Worm (Caenorhabditis elegans) whole organism, L3 larva: Measurements from ENCODE around the gene B0024.15.

Experiments used
- ceh-16 ChIP-seq: sonication (generic microtip); optimal IDR thresholded peaks from 2 replicates; lab custom pipeline; 2017; ENCODE audit warnings: missing biosample characterization, missing genetic modification characterization
- nfya-1 ChIP-seq: sonication (generic microtip); optimal IDR thresholded peaks from 2 replicates; lab custom pipeline; 2017; ENCODE audit warnings: missing genetic modification characterization, mild to moderate bottlenecking, missing compliant biosample characterization, antibody characterized with exemption, moderate library complexity; ENCODE audit not compliant: insufficient read depth
- pqm-1 ChIP-seq: fragments of 150-350 bp; optimal IDR thresholded peaks from 2 replicates; lab custom pipeline; 2017; ENCODE audit warnings: missing biosample characterization, missing genetic modification characterization, inconsistent platforms
- unc-62 ChIP-seq: fragments of 150-350 bp; sonication (generic microtip); optimal IDR thresholded peaks from 4 replicates; lab custom pipeline; 2014; ENCODE audit warnings: missing biosample characterization, missing genetic modification reagents, missing genetic modification characterization
- ztf-11 ChIP-seq: fragments of 150-350 bp; optimal IDR thresholded peaks from 2 replicates; lab custom pipeline; 2014; ENCODE audit warnings: missing biosample characterization, missing genetic modification characterization

DNA sequence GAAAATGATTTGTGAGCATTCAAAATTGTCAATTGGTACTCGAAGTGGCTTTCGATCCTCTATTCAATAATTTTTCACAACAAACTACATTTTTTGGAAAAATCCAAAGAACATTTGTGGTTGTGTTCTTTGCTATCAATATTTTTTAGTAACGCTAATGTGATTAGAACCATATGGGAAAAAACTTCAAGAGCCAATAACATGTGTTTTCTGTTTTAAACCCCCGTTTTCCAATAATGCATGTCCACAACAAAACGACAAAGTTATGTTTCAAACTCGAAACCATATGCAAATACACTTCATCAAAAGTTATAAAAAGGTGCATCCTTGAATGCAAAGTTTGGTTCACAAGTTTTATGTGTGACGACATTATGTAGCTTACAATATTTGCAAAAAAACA is 4.0 kb upstream of the B0024.15 start:
- TF ChIP-seq nfya-1 (tag; lab: Kevin White, UChicago), result no peak
- TF ChIP-seq unc-62 (GFP tag; lab: Kevin White, UChicago), result no peak
- no peak for TF ChIP-seq pqm-1
- TF ChIP-seq ceh-16 (tag; lab: Kevin White, UChicago), result no peak
- TF ChIP-seq ztf-11 (tag; lab: Kevin White, UChicago), result no peak
